Fruit fly (Drosophila melanogaster): ENCODE measurements around the gene CG31751.
A peak's percentile ranks its signal among the peaks of the same experiment; 100 is the strongest.

Gene CG31751

dm6 chr2L:18714086-18714485, 37.1 kb downstream of the CG31751 start (continued):
- no peak for TF ChIP-seq CG8281 (tag; optimal IDR thresholded peaks at IDR 0.05)
- no peak for TF ChIP-seq CG13894 (tag; optimal IDR thresholded peaks at IDR 0.05)
- no peak for TF ChIP-seq CG2889 (GFP tag; IDR thresholded peaks at IDR 0.05)
- TF ChIP-seq al (GFP tag; IDR thresholded peaks at IDR 0.05): no peak
- peak; percentile 10 for TF ChIP-seq gfzf (GFP tag; optimal IDR thresholded peaks at IDR 0.05)
- no peak for TF ChIP-seq sc (optimal IDR thresholded peaks at IDR 0.05)
- no peak for TF ChIP-seq sc (GFP tag; optimal IDR thresholded peaks at IDR 0.05)
- no peak for TF ChIP-seq CG10267 (tag; optimal IDR thresholded peaks at IDR 0.05)
- TF ChIP-seq CG42726 (GFP tag; IDR thresholded peaks at IDR 0.05; ENCODE audit: partially characterized antibody): peak; percentile 33; the same call in 1 of the 2 replicates
- TF ChIP-seq CG34224 (GFP tag; IDR thresholded peaks at IDR 0.05; ENCODE audit: partially characterized antibody): no peak
- no peak for TF ChIP-seq tgo (GFP tag; IDR thresholded peaks at IDR 0.05)
- TF ChIP-seq Dref (GFP tag; IDR thresholded peaks at IDR 0.05): no peak
- TF ChIP-seq bowl (GFP tag; IDR thresholded peaks at IDR 0.05): no peak
- TF ChIP-seq trh (GFP tag; optimal IDR thresholded peaks at IDR 0.05): no peak
- peak; percentile 63 for TF ChIP-seq pita (GFP tag; optimal IDR thresholded peaks at IDR 0.05)
- no peak for TF ChIP-seq Dll (GFP tag; IDR thresholded peaks at IDR 0.05; ENCODE audit: partially characterized antibody)
- TF ChIP-seq Vsx1 (GFP tag; optimal IDR thresholded peaks at IDR 0.05): no peak
- peak in 1 of 2 experiments; percentile 6 for TF ChIP-seq Pdp1 (GFP tag; optimal IDR thresholded peaks at IDR 0.05)
- TF ChIP-seq fd102C (GFP tag; optimal IDR thresholded peaks at IDR 0.05): no peak
- no peak for TF ChIP-seq CG31388 (GFP tag; optimal IDR thresholded peaks at IDR 0.05)
- no peak for TF ChIP-seq eve (GFP tag; optimal IDR thresholded peaks at IDR 0.05)
- TF ChIP-seq CG9797 (GFP tag; optimal IDR thresholded peaks at IDR 0.05): no peak
- TF ChIP-seq HmgZ (tag; optimal IDR thresholded peaks at IDR 0.05): peak; percentile 12
- no peak for TF ChIP-seq CG10321 (GFP tag; IDR thresholded peaks at IDR 0.05)
- TF ChIP-seq NfI (GFP tag; optimal IDR thresholded peaks at IDR 0.05): no peak
- TF ChIP-seq CG6689 (GFP tag; IDR thresholded peaks at IDR 0.05): no peak
- no peak for TF ChIP-seq gt (GFP tag; IDR thresholded peaks at IDR 0.05)
- TF ChIP-seq CG2678 (tag; optimal IDR thresholded peaks at IDR 0.05): no peak
- no peak for TF ChIP-seq CG11560 (tag; IDR thresholded peaks at IDR 0.05)
- no peak for TF ChIP-seq Ada2b (GFP tag; IDR thresholded peaks at IDR 0.05)
- TF ChIP-seq kni (GFP tag; optimal IDR thresholded peaks at IDR 0.05): no peak
- TF ChIP-seq kah (GFP tag; optimal IDR thresholded peaks at IDR 0.05): no peak
- 0 out of 3 replicates have a peak, but pooled peaks have one; percentile 37 for TF ChIP-seq knrl (GFP tag; IDR thresholded peaks at IDR 0.05; ENCODE audit: partially characterized antibody)
- TF ChIP-seq her (GFP tag; optimal IDR thresholded peaks at IDR 0.05): no peak
- peak; percentile 84 for TF ChIP-seq sens (GFP tag)
- TF ChIP-seq slou (GFP tag; optimal IDR thresholded peaks at IDR 0.05): no peak
- TF ChIP-seq CG17385 (GFP tag; optimal IDR thresholded peaks at IDR 0.05): no peak
- TF ChIP-seq zf30C (GFP tag; optimal IDR thresholded peaks at IDR 0.05): no peak
- TF ChIP-seq Dip3 (GFP tag; optimal IDR thresholded peaks at IDR 0.05): no peak
- TF ChIP-seq CG17361 (GFP tag; IDR thresholded peaks at IDR 0.05): no peak
- TF ChIP-seq CG9215 (GFP tag; IDR thresholded peaks at IDR 0.05): no peak
- TF ChIP-seq fd96Cb (tag; optimal IDR thresholded peaks at IDR 0.05): no peak
- TF ChIP-seq CG2202 (tag; optimal IDR thresholded peaks at IDR 0.05): no peak
- no peak for TF ChIP-seq hth (optimal IDR thresholded peaks at IDR 0.05)
- TF ChIP-seq CG6791 (GFP tag; IDR thresholded peaks at IDR 0.05; ENCODE audit: partially characterized antibody): no peak
- TF ChIP-seq Myb (GFP tag; optimal IDR thresholded peaks at IDR 0.05): peak; percentile 58
- TF ChIP-seq D (optimal IDR thresholded peaks at IDR 0.05): no peak
- TF ChIP-seq D (GFP tag; optimal IDR thresholded peaks at IDR 0.05): no peak
- TF ChIP-seq Eip74EF (GFP tag; optimal IDR thresholded peaks at IDR 0.05): no peak
- no peak for TF ChIP-seq ato (GFP tag; IDR thresholded peaks at IDR 0.05; ENCODE audit: partially characterized antibody)
- no peak for TF ChIP-seq CG9609 (GFP tag; optimal IDR thresholded peaks at IDR 0.05)
- no peak for TF ChIP-seq gro (GFP tag; optimal IDR thresholded peaks at IDR 0.05)

All from whole organism, embryonic.